Fruit fly (Drosophila melanogaster) whole organism, embryonic: ENCODE results near the gene TotM.

Experiments
- Adf1 ChIP-seq: fragments of 200-800 bp; sonication (Bioruptor generic); IDR thresholded peaks from 2 replicates; pipeline ENCODE4 v1.3.6; 2022; ENCODE audit warnings: missing biosample characterization, missing genetic modification characterization
- BtbVII ChIP-seq: fragments of 200-800 bp; sonication (Bioruptor generic); optimal IDR thresholded peaks from 3 replicates; lab custom pipeline; 2017; ENCODE audit warnings: missing biosample characterization, mild to moderate bottlenecking, missing genetic modification characterization
- CG10147 ChIP-seq: fragments of 200-800 bp; sonication (Bioruptor generic); optimal IDR thresholded peaks from 2 replicates; lab custom pipeline; 2019; ENCODE audit warnings: missing biosample characterization, mild to moderate bottlenecking, missing genetic modification characterization, moderate library complexity
- CG12299 ChIP-seq: fragments of 200-800 bp; sonication (Bioruptor generic); optimal IDR thresholded peaks from 2 replicates; lab custom pipeline; 2018; ENCODE audit warnings: missing biosample characterization, mild to moderate bottlenecking, missing genetic modification characterization
- CG12769 ChIP-seq: fragments of 200-800 bp; sonication (Bioruptor generic); optimal IDR thresholded peaks from 2 replicates; lab custom pipeline; 2019; ENCODE audit warnings: missing biosample characterization, mild to moderate bottlenecking, missing genetic modification characterization, moderate library complexity
- CG12942 ChIP-seq: fragments of 200-800 bp; sonication (Bioruptor generic); optimal IDR thresholded peaks from 3 replicates; lab custom pipeline; 2016; ENCODE audit warnings: missing biosample characterization, missing genetic modification characterization
- CG13123 ChIP-seq: fragments of 200-800 bp; sonication (Bioruptor generic); optimal IDR thresholded peaks from 2 replicates; lab custom pipeline; 2016; ENCODE audit warnings: missing biosample characterization, missing genetic modification characterization
- CG13894 ChIP-seq: fragments of 200-800 bp; sonication (Bioruptor generic); optimal IDR thresholded peaks from 3 replicates; lab custom pipeline; 2018; ENCODE audit warnings: missing biosample characterization, mild to moderate bottlenecking, missing genetic modification characterization, moderate library complexity
- CG15269 ChIP-seq: fragments of 200-800 bp; sonication (Bioruptor generic); optimal IDR thresholded peaks from 2 replicates; lab custom pipeline; 2018; ENCODE audit warnings: missing biosample characterization, mild to moderate bottlenecking, missing genetic modification characterization, moderate library complexity
- CG1603 ChIP-seq: fragments of 200-800 bp; sonication (Bioruptor generic); optimal IDR thresholded peaks from 2 replicates; lab custom pipeline; 2019; ENCODE audit warnings: missing biosample characterization, mild to moderate bottlenecking, missing genetic modification characterization, moderate library complexity
- CG30403 ChIP-seq: fragments of 200-800 bp; sonication (Bioruptor generic); optimal IDR thresholded peaks from 3 replicates; lab custom pipeline; 2016; ENCODE audit warnings: missing biosample characterization, missing genetic modification characterization
- CG3163 ChIP-seq: fragments of 200-800 bp; sonication (Bioruptor generic); optimal IDR thresholded peaks from 3 replicates; lab custom pipeline; 2016; ENCODE audit warnings: missing biosample characterization, missing genetic modification characterization
- CG34376 ChIP-seq: fragments of 200-800 bp; sonication (Bioruptor generic); optimal IDR thresholded peaks from 2 replicates; lab custom pipeline; 2018; ENCODE audit warnings: missing biosample characterization, mild to moderate bottlenecking, missing genetic modification characterization
- CG3726 ChIP-seq: fragments of 200-800 bp; sonication (Bioruptor generic); IDR thresholded peaks from 3 replicates; pipeline ENCODE4, ENCODE4 v1.3.6; 2022; ENCODE audit warnings: missing biosample characterization, missing genetic modification characterization
- CG3838 ChIP-seq: fragments of 200-800 bp; sonication (Bioruptor generic); optimal IDR thresholded peaks from 3 replicates; lab custom pipeline; 2016; ENCODE audit warnings: missing biosample characterization, missing genetic modification characterization
- CG3847 ChIP-seq: fragments of 200-800 bp; sonication (Bioruptor generic); IDR thresholded peaks from 2 replicates; pipeline ENCODE4 v1.3.6; 2022; ENCODE audit warnings: missing biosample characterization, missing genetic modification characterization
- CG4424 ChIP-seq: fragments of 200-800 bp; sonication (Bioruptor generic); optimal IDR thresholded peaks from 3 replicates; lab custom pipeline; 2016; ENCODE audit warnings: missing biosample characterization, missing genetic modification characterization
- CG4730 ChIP-seq: fragments of 200-800 bp; sonication (Bioruptor generic); IDR thresholded peaks from 2 replicates; pipeline ENCODE4 v1.3.6; 2022; ENCODE audit warnings: missing biosample characterization, missing genetic modification characterization
- CG7357 ChIP-seq: fragments of 200-800 bp; sonication (Bioruptor generic); IDR thresholded peaks from 3 replicates; pipeline ENCODE4 v1.3.6; 2022; ENCODE audit warnings: missing biosample characterization, missing genetic modification characterization
- CG8281 ChIP-seq: fragments of 200-800 bp; sonication (Bioruptor generic); optimal IDR thresholded peaks from 2 replicates; lab custom pipeline; 2018; ENCODE audit warnings: missing biosample characterization, mild to moderate bottlenecking, missing genetic modification characterization, moderate library complexity
- CG8478 ChIP-seq: fragments of >200 bp; optimal IDR thresholded peaks from 2 replicates; lab custom pipeline; 2018
- CG8765 ChIP-seq: fragments of 200-800 bp; sonication (Bioruptor generic); IDR thresholded peaks from 2 replicates; pipeline ENCODE4 v1.3.6; 2022; ENCODE audit warnings: missing biosample characterization, missing genetic modification characterization
- CG8924 ChIP-seq: fragments of 200-800 bp; optimal IDR thresholded peaks from 3 replicates; lab custom pipeline; 2019; ENCODE audit warnings: missing biosample characterization, mild to moderate bottlenecking, missing genetic modification characterization, moderate library complexity
- CG9437 ChIP-seq: fragments of 200-800 bp; sonication (Bioruptor generic); optimal IDR thresholded peaks from 2 replicates; lab custom pipeline; 2018; ENCODE audit warnings: missing biosample characterization, mild to moderate bottlenecking, missing genetic modification characterization
- Dad ChIP-seq: fragments of 200-800 bp; sonication (Bioruptor generic); optimal IDR thresholded peaks from 3 replicates; lab custom pipeline; 2016; ENCODE audit warnings: missing biosample characterization, missing genetic modification characterization
- ERR ChIP-seq: fragments of 200-800 bp; sonication (Bioruptor generic); optimal IDR thresholded peaks from 2 replicates; lab custom pipeline; 2016; ENCODE audit warnings: missing biosample characterization, missing genetic modification characterization
- Gug ChIP-seq: fragments of 200-800 bp; sonication (Bioruptor generic); IDR thresholded peaks from 4 replicates; pipeline ENCODE4 v1.3.6; 2022; ENCODE audit warnings: missing biosample characterization, missing genetic modification characterization
- Lim3 ChIP-seq: fragments of 200-800 bp; sonication (Bioruptor generic); IDR thresholded peaks from 2 replicates; pipeline ENCODE4 v1.3.6; 2022; ENCODE audit warnings: missing biosample characterization, missing genetic modification characterization
- Mes4 ChIP-seq: fragments of 200-800 bp; sonication (Bioruptor generic); optimal IDR thresholded peaks from 2 replicates; lab custom pipeline; 2016; ENCODE audit warnings: missing biosample characterization, missing genetic modification characterization
- Rfx ChIP-seq: fragments of 200-800 bp; sonication (Bioruptor generic); IDR thresholded peaks from 2 replicates; pipeline ENCODE4 v1.3.6; 2022; ENCODE audit warnings: missing biosample characterization, missing genetic modification characterization
- Spps ChIP-seq: fragments of 200-800 bp; sonication (Bioruptor generic); optimal IDR thresholded peaks from 2 replicates; lab custom pipeline; 2018; ENCODE audit warnings: missing biosample characterization, mild to moderate bottlenecking, missing genetic modification characterization
- ash1 ChIP-seq: fragments of 200-800 bp; sonication (Bioruptor generic); optimal IDR thresholded peaks from 2 replicates; lab custom pipeline; 2018; ENCODE audit warnings: missing biosample characterization, mild to moderate bottlenecking, missing genetic modification characterization
- bowl ChIP-seq: fragments of 200-800 bp; sonication (Bioruptor generic); IDR thresholded peaks from 2 replicates; pipeline ENCODE4 v1.3.6; 2022; ENCODE audit warnings: missing biosample characterization, missing genetic modification characterization
- btn ChIP-seq: fragments of 200-800 bp; sonication (Bioruptor generic); optimal IDR thresholded peaks from 2 replicates; lab custom pipeline; 2016; ENCODE audit warnings: missing biosample characterization, missing genetic modification characterization
- cad ChIP-seq: fragments of >200 bp; optimal IDR thresholded peaks from 2 replicates; lab custom pipeline; 2017; ENCODE audit warnings: missing biosample characterization, missing genetic modification characterization
- chif ChIP-seq, 2 experiments: fragments of 200-800 bp; sonication (Bioruptor generic); optimal IDR thresholded peaks; 3 replicates each; lab custom pipeline; 2016; ENCODE audit warnings: missing biosample characterization in 2 of 2, missing genetic modification characterization in 2 of 2
- corto ChIP-seq: fragments of 200-800 bp; sonication (Bioruptor generic); optimal IDR thresholded peaks from 2 replicates; lab custom pipeline; 2016; ENCODE audit warnings: missing biosample characterization, mild to moderate bottlenecking, missing genetic modification characterization, moderate library complexity
- crc ChIP-seq: fragments of 200-800 bp; sonication (Bioruptor generic); optimal IDR thresholded peaks from 2 replicates; lab custom pipeline; 2016; ENCODE audit warnings: missing biosample characterization, missing genetic modification characterization
- her ChIP-seq: fragments of 200-800 bp; sonication (Bioruptor generic); optimal IDR thresholded peaks from 2 replicates; lab custom pipeline; 2016; ENCODE audit warnings: missing biosample characterization, missing genetic modification characterization
- inv ChIP-seq: fragments of 200-800 bp; sonication (Bioruptor generic); IDR thresholded peaks from 2 replicates; pipeline ENCODE4 v1.3.6; 2022; ENCODE audit warnings: missing biosample characterization, missing genetic modification characterization; ENCODE audit not compliant: partially characterized antibody
- kni ChIP-seq: fragments of 200-800 bp; sonication (Bioruptor generic); optimal IDR thresholded peaks from 3 replicates; lab custom pipeline; 2017; ENCODE audit warnings: mild to moderate bottlenecking, missing biosample characterization, missing genetic modification reagents, missing genetic modification characterization
- lab ChIP-seq: fragments of 200-800 bp; sonication (Bioruptor generic); optimal IDR thresholded peaks from 3 replicates; lab custom pipeline; 2017; ENCODE audit warnings: missing biosample characterization, missing genetic modification characterization, mild to moderate bottlenecking, moderate library complexity, missing genetic modification reagents
- maf-S ChIP-seq: fragments of 200-800 bp; sonication (Bioruptor generic); optimal IDR thresholded peaks from 2 replicates; lab custom pipeline; 2016; ENCODE audit warnings: missing biosample characterization, missing genetic modification characterization
- nau ChIP-seq: fragments of 200-800 bp; sonication (Bioruptor generic); optimal IDR thresholded peaks from 3 replicates; lab custom pipeline; 2017; ENCODE audit warnings: missing biosample characterization, mild to moderate bottlenecking, missing genetic modification characterization, missing genetic modification reagents
- pb ChIP-seq: fragments of 200-800 bp; sonication (Bioruptor generic); optimal IDR thresholded peaks from 3 replicates; lab custom pipeline; 2016; ENCODE audit warnings: missing biosample characterization, missing genetic modification characterization
- pho ChIP-seq: fragments of 200-800 bp; sonication (Bioruptor generic); optimal IDR thresholded peaks from 2 replicates; lab custom pipeline; 2016; ENCODE audit warnings: missing biosample characterization, missing genetic modification characterization
- shn ChIP-seq: fragments of 200-800 bp; sonication (Bioruptor generic); optimal IDR thresholded peaks from 3 replicates; lab custom pipeline; 2016; ENCODE audit warnings: missing biosample characterization, missing genetic modification characterization
- sr ChIP-seq: fragments of 200-800 bp; sonication (Bioruptor generic); IDR thresholded peaks from 3 replicates; pipeline ENCODE4 v1.3.6; 2022; ENCODE audit warnings: missing biosample characterization, missing genetic modification characterization
- stc ChIP-seq: fragments of 200-800 bp; sonication (Bioruptor generic); IDR thresholded peaks from 2 replicates; pipeline ENCODE4 v1.3.6; 2022; ENCODE audit warnings: missing biosample characterization, missing genetic modification characterization
- toy ChIP-seq: fragments of 200-800 bp; sonication (Bioruptor generic); IDR thresholded peaks from 2 replicates; pipeline ENCODE4 v1.3.6; 2022; ENCODE audit warnings: missing biosample characterization, missing genetic modification characterization
- wek ChIP-seq: fragments of 200-800 bp; sonication (Bioruptor generic); optimal IDR thresholded peaks from 3 replicates; lab custom pipeline; 2018; ENCODE audit warnings: missing biosample characterization, mild to moderate bottlenecking, missing genetic modification characterization, moderate library complexity
- yki ChIP-seq: fragments of >200 bp; optimal IDR thresholded peaks from 3 replicates; lab custom pipeline; 2018

Gene TotM

DNA sequence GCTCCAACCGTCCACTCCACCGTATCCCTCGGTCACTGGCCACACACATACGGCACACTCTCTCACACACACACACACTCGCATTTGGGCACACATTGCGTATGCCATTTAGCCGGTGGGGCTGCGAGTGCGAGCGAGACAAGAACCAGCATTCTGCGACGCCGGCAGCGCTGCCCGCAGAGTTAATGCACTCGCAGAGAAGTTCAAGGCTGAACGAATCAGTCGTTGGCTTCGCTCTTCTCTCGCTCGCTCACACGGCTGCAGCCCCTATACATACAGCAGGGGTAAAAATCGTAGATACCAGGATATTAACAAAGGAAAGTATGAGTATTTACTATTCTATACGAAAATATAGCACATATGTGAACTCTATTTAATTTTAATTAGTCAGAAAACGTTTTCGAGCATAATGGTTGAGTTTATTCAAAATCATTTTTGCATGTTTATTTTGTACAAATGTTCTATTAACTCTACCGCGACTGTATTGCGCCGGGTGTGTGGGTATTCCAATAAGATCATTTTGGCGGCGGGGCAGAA is 36.6 kb upstream of the TotM start (continued):
- peak; percentile 74 for TF ChIP-seq chif (GFP tag; optimal IDR thresholded peaks at IDR 0.05; lab: Kevin White, UChicago)
- TF ChIP-seq pho = no peak
- 0 out of 4 replicates have a peak, but pooled peaks have one; percentile 21 for TF ChIP-seq Gug (GFP tag; lab: Robert Waterston, UW)
- peak; percentile 98 for TF ChIP-seq corto (GFP tag; lab: Kevin White, UChicago)
- peak; percentile 55 for TF ChIP-seq crc (GFP tag; lab: Kevin White, UChicago)
- peak; percentile 77 for TF ChIP-seq Adf1 (GFP tag; lab: Robert Waterston, UW)
- TF ChIP-seq CG8924 (tag; lab: Kevin White, UChicago) = peak; percentile 85
- peak; percentile 26 for TF ChIP-seq CG3163 (GFP tag; lab: Kevin White, UChicago)
- TF ChIP-seq CG12299 (tag; lab: Kevin White, UChicago) = peak; percentile 28
- TF ChIP-seq CG9437 (GFP tag; lab: Kevin White, UChicago) = peak; percentile 69
- peak; percentile 50 for TF ChIP-seq wek (GFP tag; lab: Kevin White, UChicago)
- TF ChIP-seq ash1 (GFP tag; lab: Kevin White, UChicago) = no peak
- TF ChIP-seq CG12942 (GFP tag; lab: Kevin White, UChicago) = peak; percentile 54
- no peak for TF ChIP-seq toy (GFP tag; lab: Robert Waterston, UW)
- TF ChIP-seq stc (GFP tag; lab: Robert Waterston, UW) = peak; percentile 61; the same call in 1 of the 2 replicates
- peak; percentile 4 for TF ChIP-seq CG13123 (GFP tag; lab: Kevin White, UChicago)
- peak; percentile 79 for TF ChIP-seq nau (GFP tag; lab: Kevin White, UChicago)
- TF ChIP-seq Dad (GFP tag; lab: Kevin White, UChicago) = peak; percentile 44
- TF ChIP-seq CG8478 (lab: Kevin White, UChicago) = peak; percentile 73
- peak; percentile 31 for TF ChIP-seq kni
- no peak for TF ChIP-seq inv
- TF ChIP-seq CG4730 (GFP tag; lab: Robert Waterston, UW) = no peak
- peak; percentile 62 for TF ChIP-seq Mes4 (GFP tag; lab: Kevin White, UChicago)
- no peak; the same call in 1 of the 2 replicates for TF ChIP-seq CG8765 (GFP tag; lab: Robert Waterston, UW)
- TF ChIP-seq cad (GFP tag; lab: Kevin White, UChicago) = no peak
- TF ChIP-seq CG8281 (tag; lab: Kevin White, UChicago) = peak; percentile 36
- TF ChIP-seq CG3847 (GFP tag; lab: Robert Waterston, UW) = peak; percentile 23; the same call in 1 of the 2 replicates
- TF ChIP-seq CG7357 (GFP tag; lab: Robert Waterston, UW) = peak; percentile 45; the same call in 1 of the 3 replicates
- TF ChIP-seq shn (GFP tag; lab: Kevin White, UChicago) = peak; percentile 21
- TF ChIP-seq pb (GFP tag; lab: Kevin White, UChicago) = peak; percentile 25
- peak; percentile 66 for TF ChIP-seq CG4424 (GFP tag; lab: Kevin White, UChicago)
- no peak for TF ChIP-seq CG3838 (GFP tag; lab: Kevin White, UChicago)
- TF ChIP-seq CG10147 = no peak
- peak; percentile 46 for TF ChIP-seq BtbVII (GFP tag; lab: Kevin White, UChicago)
- TF ChIP-seq Rfx = no peak; the same call in none of the 2 replicates
- peak; percentile 31 for TF ChIP-seq yki (lab: Kevin White, UChicago)
- TF ChIP-seq CG3726 (GFP tag; lab: Robert Waterston, UW) = no peak
- TF ChIP-seq CG30403 (GFP tag; lab: Kevin White, UChicago) = peak; percentile 74
- peak; percentile 27 for TF ChIP-seq ERR (GFP tag; lab: Kevin White, UChicago)
- peak; percentile 64 for TF ChIP-seq CG15269 (tag; lab: Kevin White, UChicago)
- peak; percentile 11; the same call in 1 of the 3 replicates for TF ChIP-seq sr
- peak; percentile 91 for TF ChIP-seq CG1603
- no peak for TF ChIP-seq Lim3
- peak; percentile 27 for TF ChIP-seq maf-S
- TF ChIP-seq btn = no peak
- TF ChIP-seq her = no peak
- no peak for TF ChIP-seq CG34376 (GFP tag; lab: Kevin White, UChicago)
- TF ChIP-seq Spps (tag; lab: Kevin White, UChicago) = peak; percentile 78
- TF ChIP-seq bowl (GFP tag; lab: Robert Waterston, UW) = no peak
- TF ChIP-seq CG13894 (tag; lab: Kevin White, UChicago) = no peak
- peak; percentile 78 for TF ChIP-seq lab (GFP tag; lab: Kevin White, UChicago)
- peak; percentile 49 for TF ChIP-seq CG12769 (tag; lab: Kevin White, UChicago)
